Fruit fly (Drosophila melanogaster): ENCODE results near the gene Rbp9.

dm6 chr2L:2966917-2967316 is 12.4 kb downstream of the Rbp9 start:
- no peak for TF ChIP-seq CG8301 (tag; optimal IDR thresholded peaks at IDR 0.05)
- TF ChIP-seq CG14655 (GFP tag; optimal IDR thresholded peaks at IDR 0.05), result no peak
